Worm (Caenorhabditis elegans) whole organism, L4/young adult: ENCODE measurements around the gene ift-43.

ENCODE experiments used
- W03F9.2 ChIP-seq: fragments of 150-350 bp; optimal IDR thresholded peaks from 2 replicates; lab custom pipeline; 2014; ENCODE audit warnings: missing biosample characterization, missing genetic modification characterization
- dao-5 ChIP-seq: sonication (generic microtip); optimal IDR thresholded peaks from 2 replicates; lab custom pipeline; 2016; ENCODE audit warnings: missing genotype, missing genetic modification characterization, moderate library complexity, missing compliant biosample characterization
- him-1 ChIP-seq: sonication (generic microtip); optimal IDR thresholded peaks from 2 replicates; lab custom pipeline; 2016; ENCODE audit warnings: missing genotype, missing genetic modification reagents, missing genetic modification characterization, missing compliant biosample characterization

ift-43 gene

ce11 chrII:5660736-5661734, at the start of gene ift-43, which contains the start of gene mdt-26:
Gene ift-43 (minus strand): TSS chrII:5660786.
Gene mdt-26 (plus strand): TSS chrII:5661181.
- TF ChIP-seq him-1 (tag; lab: Kevin White, UChicago) (peak; percentile 73), dao-5 (no peak), W03F9.2 (peak; percentile 33)

ce11 chrII:5708154-5708553, 47.6 kb upstream of the ift-43 start:
- TF ChIP-seq dao-5 (no peak), him-1 (tag; lab: Kevin White, UChicago) (no peak), W03F9.2 (no peak)

DNA sequence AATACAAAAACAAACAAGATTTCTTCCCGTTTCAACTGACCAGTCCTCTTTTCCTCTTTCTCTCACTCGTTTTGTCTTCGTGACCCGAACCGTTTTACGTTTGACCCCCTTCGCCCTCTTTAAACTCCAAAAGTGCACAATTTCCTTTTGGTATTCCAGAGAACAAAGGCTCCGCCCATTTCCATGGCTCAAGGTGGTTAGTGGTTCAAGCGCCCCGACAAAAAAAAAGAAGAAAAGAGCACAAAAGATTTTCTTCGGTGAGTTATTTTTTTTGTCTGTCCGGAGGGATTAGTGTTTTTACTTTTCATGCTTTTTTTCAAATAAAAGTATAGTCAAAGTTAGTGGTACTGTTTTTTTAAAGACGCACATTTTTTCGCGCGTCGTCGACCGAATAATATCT, 46.9 kb upstream of the ift-43 start, which contains the start of gene osta-2:
osta-2 (plus strand) TSS at position 160 of the 400 bp plus-strand sequence.
- no peak for TF ChIP-seq dao-5
- TF ChIP-seq W03F9.2: no peak
- no peak for TF ChIP-seq him-1 (tag; lab: Kevin White, UChicago)

- TF ChIP-seq dao-5: no peak
Observed at ce11 chrII:5704479-5704878, 43.9 kb upstream of the ift-43 start.

DNA sequence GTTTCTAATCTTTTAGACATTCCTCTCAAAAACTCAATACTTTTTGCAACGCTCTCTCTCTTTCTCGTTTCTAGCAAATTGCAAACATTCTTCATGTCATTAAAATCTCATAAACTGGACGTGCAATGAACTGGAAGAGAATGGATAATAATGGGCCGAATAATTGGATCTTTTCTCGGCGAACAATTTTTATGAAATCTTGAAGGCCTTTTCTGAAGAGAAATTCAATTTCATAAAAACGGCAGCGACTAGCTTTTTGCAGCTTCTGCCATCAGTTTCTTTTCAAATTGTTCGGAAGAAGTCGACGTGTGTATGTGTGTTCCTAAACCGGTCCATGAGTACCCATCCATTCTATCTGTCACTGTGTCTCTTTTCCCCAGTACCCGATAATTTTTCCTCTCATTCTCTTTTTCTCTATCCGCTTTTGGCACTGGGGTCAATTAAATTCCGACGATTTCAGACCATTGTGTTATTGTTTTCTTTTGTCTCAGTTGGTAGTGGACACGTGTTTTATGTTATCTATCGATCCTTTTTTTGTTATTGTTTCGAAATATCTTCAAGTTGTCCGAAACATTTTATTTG, 42.1 kb upstream of the ift-43 start:
- TF ChIP-seq him-1 (tag; lab: Kevin White, UChicago) (no peak), dao-5 (no peak), W03F9.2 (no peak)

DNA sequence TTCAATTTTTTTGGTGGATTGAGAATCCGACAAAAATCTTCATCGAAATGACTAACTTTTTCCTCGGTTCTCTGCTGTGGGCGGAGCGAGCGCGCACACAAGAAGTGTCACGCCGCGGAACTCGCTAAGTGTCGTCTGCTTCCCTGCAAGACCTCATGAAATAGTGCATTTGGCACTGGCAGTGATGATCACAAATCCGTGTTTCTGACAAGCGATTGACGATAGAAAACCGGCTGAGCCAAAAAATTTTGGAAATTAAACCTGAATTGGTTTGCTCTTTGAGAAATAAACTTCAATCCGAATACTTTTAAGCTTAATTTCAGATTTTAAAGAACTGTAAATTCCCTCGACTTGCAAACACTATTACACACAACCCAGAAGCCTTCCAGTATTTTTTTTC, 40.9 kb upstream of the ift-43 start:
- TF ChIP-seq dao-5: no peak
- peak; percentile 40 for TF ChIP-seq him-1 (tag; lab: Kevin White, UChicago)
- TF ChIP-seq W03F9.2: peak; percentile 52

- TF ChIP-seq W03F9.2 (no peak), dao-5 (no peak), him-1 (tag; lab: Kevin White, UChicago) (no peak)
Observed at ce11 chrII:5698869-5699268, 38.3 kb upstream of the ift-43 start, which contains the start of the genes C25H3.10 and C25H3.1. Gene C25H3.10 (minus strand): TSS chrII:5698969. Gene C25H3.1 (plus strand): TSS chrII:5699071.

ce11 chrII:5698254-5698653, 37.7 kb upstream of the ift-43 start:
- TF ChIP-seq him-1 (tag; lab: Kevin White, UChicago) (no peak), W03F9.2 (no peak), dao-5 (no peak)

DNA sequence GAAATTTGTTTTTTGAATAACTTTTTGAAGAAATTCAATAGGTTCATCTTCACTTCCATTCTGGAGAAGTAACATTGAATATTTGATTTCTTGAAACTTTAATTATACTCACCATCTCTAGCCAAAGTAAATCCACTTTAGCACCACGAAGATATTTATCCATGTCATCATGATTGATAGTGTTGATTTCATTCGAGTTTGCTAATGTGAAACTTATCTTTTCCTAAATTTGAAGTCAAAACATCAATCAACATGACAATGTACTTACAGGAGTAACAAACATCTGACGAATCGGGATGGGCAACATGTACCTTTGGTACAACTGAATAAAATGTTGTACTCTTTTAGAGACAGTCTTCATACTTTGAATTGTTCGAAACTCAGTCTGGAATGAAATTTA, 36.8 kb upstream of the ift-43 start:
- no peak for TF ChIP-seq W03F9.2

DNA sequence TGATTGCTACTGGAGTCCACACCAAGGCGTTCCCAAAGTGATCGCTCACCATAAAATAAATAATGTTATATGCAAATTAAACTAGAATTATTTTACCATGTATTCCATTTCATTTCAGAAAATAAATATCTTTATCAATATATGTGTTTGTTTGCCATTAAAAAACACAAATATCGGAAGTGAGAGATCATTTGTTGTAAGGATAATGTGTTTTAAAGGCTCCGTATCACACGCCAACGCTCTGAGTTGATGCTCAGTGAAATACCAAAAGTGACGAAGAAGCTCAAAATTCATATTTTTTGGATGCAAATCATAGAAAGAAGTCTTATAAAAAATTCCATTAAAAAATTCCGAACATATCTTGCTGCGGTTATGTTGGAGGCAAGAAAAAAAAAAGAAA, 35.6 kb upstream of the ift-43 start:
- TF ChIP-seq W03F9.2 (no peak), him-1 (tag; lab: Kevin White, UChicago) (no peak), dao-5 (no peak)

ce11 chrII:5694798-5695197, 34.2 kb upstream of the ift-43 start, which contains the start of gene C25H3.14:
Gene C25H3.14 (plus strand): TSS chrII:5695098.
- TF ChIP-seq W03F9.2 (no peak), him-1 (tag; lab: Kevin White, UChicago) (no peak), dao-5 (no peak)

DNA sequence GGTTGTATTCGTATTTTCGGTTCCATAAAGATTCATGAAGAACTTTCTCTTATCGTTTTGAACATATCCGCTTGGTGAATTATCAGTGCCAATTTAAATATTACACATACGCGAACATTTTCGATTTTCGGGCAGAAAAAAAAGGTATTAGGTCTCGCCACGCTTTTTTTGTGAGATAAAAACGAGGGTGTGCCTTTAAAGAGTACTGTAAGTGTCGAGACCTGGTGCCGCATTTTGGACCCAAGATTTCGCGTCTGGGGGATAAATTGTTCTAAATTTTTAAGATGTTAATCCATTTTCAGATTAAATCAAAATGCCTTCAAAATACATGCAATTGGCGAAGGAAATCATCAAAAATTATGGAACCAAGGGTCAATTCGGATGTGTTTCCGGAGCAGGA, 33.3 kb upstream of the ift-43 start, which contains the start of gene C25H3.3:
C25H3.3 (plus strand) TSS at position 301 of the 400 bp plus-strand sequence.
- TF ChIP-seq dao-5 (no peak), W03F9.2 (no peak), him-1 (tag; lab: Kevin White, UChicago) (no peak)

DNA sequence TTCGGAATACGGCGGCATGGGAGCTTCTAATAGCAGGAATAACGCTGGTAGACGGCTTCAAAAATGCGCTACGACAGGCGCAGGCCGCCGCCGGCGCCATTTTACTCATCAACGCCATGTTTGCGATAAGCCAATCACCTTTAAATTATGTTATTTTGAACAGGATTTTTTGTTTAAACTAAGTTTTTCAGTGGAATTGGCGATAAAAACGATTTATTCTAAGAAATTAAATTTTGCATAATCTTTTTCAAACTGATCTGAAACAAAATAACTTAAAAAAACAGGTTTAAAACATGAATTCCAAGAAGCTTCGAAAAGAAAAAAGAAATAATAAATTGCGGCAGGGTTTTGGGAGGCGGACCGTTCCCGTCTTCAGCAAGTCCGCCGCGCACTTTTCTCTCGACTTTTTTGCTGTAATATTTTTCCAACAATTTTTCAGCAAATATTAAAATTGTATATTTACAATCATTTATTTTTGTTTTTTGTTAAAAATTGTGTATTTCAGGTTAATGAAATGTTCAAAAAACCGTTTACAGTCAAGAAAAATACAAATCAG, 30.7 kb upstream of the ift-43 start, which contains the start of the genes ndub-5 and eif-2D:
ndub-5 (minus strand) TSS at position 138 of the 556 bp plus-strand sequence.
eif-2D (plus strand) TSS at position 506 of the 556 bp plus-strand sequence.
- no peak for TF ChIP-seq W03F9.2
- TF ChIP-seq him-1 (tag; lab: Kevin White, UChicago): no peak
- no peak for TF ChIP-seq dao-5

ce11 chrII:5688959-5689358, 28.4 kb upstream of the ift-43 start, which contains the start of gene C25H3.11:
Gene C25H3.11 (minus strand): TSS chrII:5689040.
- no peak for TF ChIP-seq W03F9.2
- TF ChIP-seq dao-5: no peak
- no peak for TF ChIP-seq him-1 (tag; lab: Kevin White, UChicago)
